Fruit fly (Drosophila melanogaster): ENCODE measurements around the gene CG12268.

Gene CG12268

DNA sequence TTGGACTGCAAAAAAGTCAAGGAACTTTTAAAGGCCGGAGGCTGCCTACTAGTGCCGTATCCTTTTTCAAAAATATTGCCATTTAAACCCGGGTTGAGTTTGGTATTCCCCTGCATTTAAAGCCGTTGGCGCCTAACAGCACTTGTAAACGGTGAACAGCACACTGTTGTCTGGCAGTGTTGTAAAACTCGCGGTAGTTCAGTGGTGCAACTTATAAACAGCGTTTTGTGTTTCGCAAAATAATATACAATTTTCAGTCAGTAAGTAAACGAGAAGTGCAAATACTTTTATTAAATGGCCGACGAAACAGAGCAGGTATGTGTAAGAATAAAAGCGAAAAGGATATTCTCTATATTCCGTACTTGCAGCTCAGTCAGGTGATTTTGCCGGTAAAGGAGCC is 48.0 kb upstream of the CG12268 start, which contains the start of gene LSm3 (continued):
- TF ChIP-seq fd64A (GFP tag; optimal IDR thresholded peaks at IDR 0.05) (no peak), CG4424 (GFP tag; optimal IDR thresholded peaks at IDR 0.05) (no peak), E2f2 (GFP tag; IDR thresholded peaks at IDR 0.05) (peak; percentile 48), Pdp1 (GFP tag; optimal IDR thresholded peaks at IDR 0.05) (peak in 1 of 2 experiments; percentile 1), cas (GFP tag; IDR thresholded peaks at IDR 0.05) (no peak), CG14014 (GFP tag; IDR thresholded peaks at IDR 0.05) (no peak), CG1603 (tag; optimal IDR thresholded peaks at IDR 0.05) (peak; percentile 22), lov (optimal IDR thresholded peaks at IDR 0.05) (no peak), lov (GFP tag; IDR thresholded peaks at IDR 0.05) (no peak), gfzf (GFP tag; optimal IDR thresholded peaks at IDR 0.05) (peak; percentile 9), crc (GFP tag; optimal IDR thresholded peaks at IDR 0.05) (no peak), Bgb (GFP tag; IDR thresholded peaks at IDR 0.05; ENCODE audit: partially characterized antibody) (no peak), HmgZ (tag; optimal IDR thresholded peaks at IDR 0.05) (no peak), CG13894 (tag; optimal IDR thresholded peaks at IDR 0.05) (no peak), TFAM (GFP tag; optimal IDR thresholded peaks at IDR 0.05) (no peak), Sin3A (optimal IDR thresholded peaks at IDR 0.05) (peak; percentile 29), tx (GFP tag; optimal IDR thresholded peaks at IDR 0.05) (no peak), CG10274 (GFP tag; optimal IDR thresholded peaks at IDR 0.05) (no peak), CG15479 (GFP tag; optimal IDR thresholded peaks at IDR 0.05) (peak; percentile 63), pb (GFP tag; optimal IDR thresholded peaks at IDR 0.05) (no peak), Dad (GFP tag; optimal IDR thresholded peaks at IDR 0.05) (no peak), CG12659 (GFP tag; optimal IDR thresholded peaks at IDR 0.05) (peak; percentile 23), CG10267 (tag; optimal IDR thresholded peaks at IDR 0.05) (peak; percentile 85), Dfd (GFP tag; optimal IDR thresholded peaks at IDR 0.05) (no peak), CG6854 (GFP tag; optimal IDR thresholded peaks at IDR 0.05) (no peak), CG6765 (GFP tag; optimal IDR thresholded peaks at IDR 0.05) (no peak), CG9437 (GFP tag; optimal IDR thresholded peaks at IDR 0.05) (no peak), twi (tag; optimal IDR thresholded peaks at IDR 0.05) (no peak), zen2 (GFP tag; IDR thresholded peaks at IDR 0.05; ENCODE audit: partially characterized antibody) (no peak), MESR4 (GFP tag; optimal IDR thresholded peaks at IDR 0.05) (peak; percentile 28), shn (GFP tag; optimal IDR thresholded peaks at IDR 0.05) (no peak), CG10462 (GFP tag; optimal IDR thresholded peaks at IDR 0.05) (no peak), H2.0 (GFP tag; IDR thresholded peaks at IDR 0.05) (no peak), CG9876 (GFP tag; optimal IDR thresholded peaks at IDR 0.05) (no peak), Blimp-1 (GFP tag; optimal IDR thresholded peaks at IDR 0.05) (no peak), CG4360 (GFP tag; IDR thresholded peaks at IDR 0.05) (no peak), gcm2 (GFP tag; optimal IDR thresholded peaks at IDR 0.05) (no peak), CG11247 (GFP tag; IDR thresholded peaks at IDR 0.05) (no peak), CG6689 (GFP tag; IDR thresholded peaks at IDR 0.05) (no peak), nmo (GFP tag; optimal IDR thresholded peaks at IDR 0.05) (no peak), hkb (optimal IDR thresholded peaks at IDR 0.05) (no peak), hkb (GFP tag; IDR thresholded peaks at IDR 0.05) (no peak), BtbVII (GFP tag; optimal IDR thresholded peaks at IDR 0.05) (no peak), phol (tag; optimal IDR thresholded peaks at IDR 0.05) (no peak), fd3F (GFP tag; optimal IDR thresholded peaks at IDR 0.05) (no peak), Vsx1 (GFP tag; optimal IDR thresholded peaks at IDR 0.05) (no peak), CG8359 (GFP tag; optimal IDR thresholded peaks at IDR 0.05; ENCODE audit: borderline replicate concordance) (no peak), CG3407 (GFP tag; optimal IDR thresholded peaks at IDR 0.05) (no peak), Hsf (GFP tag; optimal IDR thresholded peaks at IDR 0.05) (no peak), zfh2 (GFP tag; optimal IDR thresholded peaks at IDR 0.05) (no peak), Dref (GFP tag; IDR thresholded peaks at IDR 0.05) (peak; percentile 34; the same call in 1 of the 2 replicates), da (GFP tag; optimal IDR thresholded peaks at IDR 0.05) (no peak), CG2199 (GFP tag; IDR thresholded peaks at IDR 0.05) (no peak)

Data from whole organism, embryonic.